Fruit fly (Drosophila melanogaster) whole organism, embryonic: ENCODE results near the gene CG1638.

Experiments used
- CG10209 ChIP-seq: fragments of 200-800 bp; sonication (Bioruptor generic); optimal IDR thresholded peaks from 3 replicates; lab custom pipeline; 2017; ENCODE audit warnings: missing biosample characterization, mild to moderate bottlenecking, missing genetic modification characterization, missing genetic modification reagents
- CG1024 ChIP-seq: fragments of 200-800 bp; sonication (Bioruptor generic); IDR thresholded peaks from 2 replicates; pipeline ENCODE4 v1.3.6; 2022; ENCODE audit warnings: missing biosample characterization, missing genetic modification characterization
- CG12391 ChIP-seq: fragments of 200-800 bp; sonication (Bioruptor generic); optimal IDR thresholded peaks from 3 replicates; lab custom pipeline; 2018; ENCODE audit warnings: missing biosample characterization, mild to moderate bottlenecking, missing genetic modification characterization, moderate library complexity
- CG13287 ChIP-seq: fragments of 200-800 bp; sonication (Bioruptor generic); IDR thresholded peaks from 2 replicates; pipeline ENCODE4 v1.3.6; 2022; ENCODE audit warnings: missing biosample characterization, missing genetic modification characterization; ENCODE audit not compliant: partially characterized antibody
- CG13624 ChIP-seq: fragments of 200-800 bp; sonication (Bioruptor generic); optimal IDR thresholded peaks from 2 replicates; lab custom pipeline; 2016; ENCODE audit warnings: missing biosample characterization, missing genetic modification characterization
- CG17186 ChIP-seq: fragments of 200-800 bp; sonication (Bioruptor generic); optimal IDR thresholded peaks from 3 replicates; lab custom pipeline; 2017; ENCODE audit warnings: missing biosample characterization, missing genetic modification reagents, missing genetic modification characterization
- CG17568 ChIP-seq: fragments of 200-800 bp; sonication (Bioruptor generic); optimal IDR thresholded peaks from 2 replicates; lab custom pipeline; 2018; ENCODE audit warnings: missing biosample characterization, mild to moderate bottlenecking, missing genetic modification characterization, moderate library complexity
- CG2116 ChIP-seq: fragments of 200-800 bp; sonication (Bioruptor generic); optimal IDR thresholded peaks from 3 replicates; lab custom pipeline; 2018; ENCODE audit warnings: missing biosample characterization, mild to moderate bottlenecking, missing genetic modification characterization
- CG2120 ChIP-seq: fragments of 200-800 bp; sonication (Bioruptor generic); optimal IDR thresholded peaks from 3 replicates; lab custom pipeline; 2016; ENCODE audit warnings: missing biosample characterization, missing genetic modification characterization
- CG2199 ChIP-seq: fragments of 200-800 bp; sonication (Bioruptor generic); IDR thresholded peaks from 3 replicates; pipeline ENCODE4 v1.3.6; 2022; ENCODE audit warnings: missing biosample characterization, missing genetic modification characterization
- CG2712 ChIP-seq: fragments of 200-800 bp; optimal IDR thresholded peaks from 3 replicates; lab custom pipeline; 2019; ENCODE audit warnings: missing biosample characterization, mild to moderate bottlenecking, missing genetic modification characterization, moderate library complexity
- CG3065 ChIP-seq: fragments of 200-800 bp; sonication (Bioruptor generic); optimal IDR thresholded peaks from 2 replicates; lab custom pipeline; 2016; ENCODE audit warnings: missing biosample characterization, missing genetic modification characterization
- CG34224 ChIP-seq: fragments of 200-800 bp; sonication (Bioruptor generic); IDR thresholded peaks from 3 replicates; pipeline ENCODE4 v1.3.6; 2022; ENCODE audit warnings: missing biosample characterization, missing genetic modification characterization; ENCODE audit not compliant: partially characterized antibody
- CG42726 ChIP-seq: fragments of 200-800 bp; sonication (Bioruptor generic); IDR thresholded peaks from 2 replicates; pipeline ENCODE4 v1.3.6; 2022; ENCODE audit warnings: missing biosample characterization, missing genetic modification characterization; ENCODE audit not compliant: partially characterized antibody
- CG4854 ChIP-seq: fragments of 200-800 bp; sonication (Bioruptor generic); optimal IDR thresholded peaks from 2 replicates; lab custom pipeline; 2016; ENCODE audit warnings: missing biosample characterization, missing genetic modification characterization, inconsistent platforms
- CG6254 ChIP-seq: fragments of 200-800 bp; sonication (Bioruptor generic); optimal IDR thresholded peaks from 3 replicates; lab custom pipeline; 2017; ENCODE audit warnings: mild to moderate bottlenecking, missing biosample characterization, missing genetic modification reagents, missing genetic modification characterization
- CG6654 ChIP-seq: fragments of 200-800 bp; sonication (Bioruptor generic); optimal IDR thresholded peaks from 2 replicates; lab custom pipeline; 2017; ENCODE audit warnings: missing biosample characterization, mild to moderate bottlenecking, missing genetic modification characterization
- CG6791 ChIP-seq: fragments of 200-800 bp; sonication (Bioruptor generic); IDR thresholded peaks from 3 replicates; pipeline ENCODE4 v1.3.6; 2022; ENCODE audit warnings: missing biosample characterization, missing genetic modification characterization; ENCODE audit not compliant: partially characterized antibody
- CG6854 ChIP-seq: fragments of 200-800 bp; sonication (Bioruptor generic); optimal IDR thresholded peaks from 3 replicates; lab custom pipeline; 2017; ENCODE audit warnings: missing biosample characterization, mild to moderate bottlenecking, missing genetic modification characterization
- CG7372 ChIP-seq: fragments of 200-800 bp; sonication (Bioruptor generic); IDR thresholded peaks from 2 replicates; pipeline ENCODE4 v1.3.6; 2022; ENCODE audit warnings: missing biosample characterization, missing genetic modification characterization
- CG7928 ChIP-seq: fragments of 200-800 bp; sonication (Bioruptor generic); optimal IDR thresholded peaks from 2 replicates; lab custom pipeline; 2017; ENCODE audit warnings: missing biosample characterization, mild to moderate bottlenecking, missing genetic modification characterization
- CG8089 ChIP-seq: fragments of 200-800 bp; sonication (Bioruptor generic); optimal IDR thresholded peaks from 3 replicates; lab custom pipeline; 2016; ENCODE audit warnings: missing biosample characterization, missing genetic modification characterization
- CG9437 ChIP-seq: fragments of 200-800 bp; sonication (Bioruptor generic); optimal IDR thresholded peaks from 2 replicates; lab custom pipeline; 2018; ENCODE audit warnings: missing biosample characterization, mild to moderate bottlenecking, missing genetic modification characterization
- D ChIP-seq, 2 experiments: fragments of 200-800 bp in 1 of 2; fragments of >200 bp in 1 of 2; sonication (Bioruptor generic) in 1 of 2; optimal IDR thresholded peaks; 2 replicates in 1 of 2; 3 replicates in 1 of 2; lab custom pipeline; 2017; ENCODE audit warnings: mild to moderate bottlenecking in 1 of 2, missing biosample characterization in 1 of 2, missing genetic modification characterization in 1 of 2, missing genetic modification reagents in 1 of 2
- Dip2 ChIP-seq: fragments of 200-800 bp; sonication (Bioruptor generic); IDR thresholded peaks from 2 replicates; pipeline ENCODE4 v1.3.6; 2022; ENCODE audit warnings: missing biosample characterization, missing genetic modification characterization
- Dll ChIP-seq: fragments of 200-800 bp; sonication (Bioruptor generic); IDR thresholded peaks from 4 replicates; pipeline ENCODE4 v1.3.6; 2022; ENCODE audit warnings: missing biosample characterization, missing genetic modification characterization; ENCODE audit not compliant: partially characterized antibody
- Drgx ChIP-seq: fragments of 200-800 bp; sonication (Bioruptor generic); IDR thresholded peaks from 2 replicates; pipeline ENCODE4 v1.3.6; 2022; ENCODE audit warnings: missing biosample characterization, missing genetic modification characterization
- E2f2 ChIP-seq: fragments of 200-800 bp; sonication (Bioruptor generic); IDR thresholded peaks from 2 replicates; pipeline ENCODE4 v1.3.6; 2022; ENCODE audit warnings: missing biosample characterization, missing genetic modification characterization
- HLH4C ChIP-seq: fragments of 200-800 bp; sonication (Bioruptor generic); IDR thresholded peaks from 3 replicates; pipeline ENCODE4 v1.3.6; 2022; ENCODE audit warnings: missing biosample characterization, missing genetic modification characterization; ENCODE audit not compliant: partially characterized antibody
- MBD-R2 ChIP-seq: fragments of 200-800 bp; sonication (Bioruptor generic); IDR thresholded peaks from 2 replicates; pipeline ENCODE4 v1.3.6; 2022; ENCODE audit warnings: missing biosample characterization, missing genetic modification characterization
- Nf-YB ChIP-seq: fragments of 200-800 bp; sonication (Bioruptor generic); optimal IDR thresholded peaks from 3 replicates; lab custom pipeline; 2019; ENCODE audit warnings: missing biosample characterization, mild to moderate bottlenecking, missing genetic modification characterization, moderate library complexity
- Sin3A ChIP-seq: fragments of >200 bp; optimal IDR thresholded peaks from 2 replicates; lab custom pipeline; 2018
- Usf ChIP-seq: fragments of 200-800 bp; sonication (Bioruptor generic); optimal IDR thresholded peaks from 2 replicates; lab custom pipeline; 2017; ENCODE audit warnings: missing genotype, missing biosample characterization, missing genetic modification characterization
- az2 ChIP-seq: fragments of 200-800 bp; sonication (Bioruptor generic); optimal IDR thresholded peaks from 3 replicates; lab custom pipeline; 2016; ENCODE audit warnings: missing biosample characterization, missing genetic modification characterization
- bowl ChIP-seq: fragments of 200-800 bp; sonication (Bioruptor generic); IDR thresholded peaks from 2 replicates; pipeline ENCODE4 v1.3.6; 2022; ENCODE audit warnings: missing biosample characterization, missing genetic modification characterization
- chinmo ChIP-seq: fragments of 200-800 bp; sonication (Bioruptor generic); IDR thresholded peaks from 4 replicates; pipeline ENCODE4 v1.3.6; 2022; ENCODE audit warnings: missing biosample characterization, missing genetic modification characterization; ENCODE audit not compliant: partially characterized antibody
- danr ChIP-seq: fragments of 200-800 bp; sonication (Bioruptor generic); IDR thresholded peaks from 2 replicates; pipeline ENCODE4 v1.3.6; 2022; ENCODE audit warnings: missing biosample characterization, missing genetic modification characterization
- dysf ChIP-seq: fragments of 200-800 bp; sonication (Bioruptor generic); IDR thresholded peaks from 3 replicates; pipeline ENCODE4 v1.3.6; 2022; ENCODE audit warnings: missing biosample characterization, missing genetic modification characterization
- en ChIP-seq: fragments of 200-800 bp; sonication (Bioruptor generic); optimal IDR thresholded peaks from 2 replicates; lab custom pipeline; 2016; ENCODE audit warnings: missing biosample characterization, missing genetic modification characterization
- ewg ChIP-seq: fragments of 200-800 bp; sonication (Bioruptor generic); optimal IDR thresholded peaks from 3 replicates; lab custom pipeline; 2017; ENCODE audit warnings: mild to moderate bottlenecking, missing biosample characterization, missing genetic modification reagents, missing genetic modification characterization
- her ChIP-seq: fragments of 200-800 bp; sonication (Bioruptor generic); optimal IDR thresholded peaks from 2 replicates; lab custom pipeline; 2016; ENCODE audit warnings: missing biosample characterization, missing genetic modification characterization
- insv ChIP-seq, 2 experiments: fragments of 200-800 bp; sonication (Bioruptor generic); optimal IDR thresholded peaks; 3 replicates each; lab custom pipeline; 2016 to 2018; ENCODE audit warnings: missing biosample characterization in 2 of 2, missing genetic modification characterization in 2 of 2
- jumu ChIP-seq: fragments of 200-800 bp; sonication (Bioruptor generic); optimal IDR thresholded peaks from 3 replicates; lab custom pipeline; 2016; ENCODE audit warnings: missing biosample characterization, missing genetic modification characterization
- nerfin-2 ChIP-seq: fragments of 200-800 bp; sonication (Bioruptor generic); IDR thresholded peaks from 2 replicates; pipeline ENCODE4 v1.3.6; 2022; ENCODE audit warnings: missing biosample characterization, missing genetic modification characterization; ENCODE audit not compliant: partially characterized antibody
- onecut ChIP-seq: fragments of 200-800 bp; sonication (Bioruptor generic); IDR thresholded peaks from 2 replicates; pipeline ENCODE4 v1.3.6; 2022; ENCODE audit warnings: missing biosample characterization, missing genetic modification characterization
- p53 ChIP-seq: fragments of 200-800 bp; sonication (Bioruptor generic); optimal IDR thresholded peaks from 2 replicates; lab custom pipeline; 2016; ENCODE audit warnings: missing biosample characterization, missing genetic modification characterization
- psq ChIP-seq: fragments of 200-800 bp; sonication (Bioruptor generic); optimal IDR thresholded peaks from 2 replicates; lab custom pipeline; 2017; ENCODE audit warnings: missing biosample characterization, missing genetic modification characterization
- sqz ChIP-seq: fragments of 200-800 bp; sonication (Bioruptor generic); optimal IDR thresholded peaks from 3 replicates; lab custom pipeline; 2018; ENCODE audit warnings: missing biosample characterization, mild to moderate bottlenecking, missing genetic modification characterization
- stc ChIP-seq: fragments of 200-800 bp; sonication (Bioruptor generic); IDR thresholded peaks from 2 replicates; pipeline ENCODE4 v1.3.6; 2022; ENCODE audit warnings: missing biosample characterization, missing genetic modification characterization
- tll ChIP-seq, 2 experiments: fragments of 200-800 bp in 1 of 2; fragments of >200 bp in 1 of 2; sonication (Bioruptor generic) in 1 of 2; optimal IDR thresholded peaks; 2 replicates each; lab custom pipeline; 2017 to 2019; ENCODE audit warnings: missing biosample characterization in 2 of 2, missing genetic modification characterization in 2 of 2, mild to moderate bottlenecking in 1 of 2, moderate library complexity in 1 of 2

The CG1638 gene

DNA sequence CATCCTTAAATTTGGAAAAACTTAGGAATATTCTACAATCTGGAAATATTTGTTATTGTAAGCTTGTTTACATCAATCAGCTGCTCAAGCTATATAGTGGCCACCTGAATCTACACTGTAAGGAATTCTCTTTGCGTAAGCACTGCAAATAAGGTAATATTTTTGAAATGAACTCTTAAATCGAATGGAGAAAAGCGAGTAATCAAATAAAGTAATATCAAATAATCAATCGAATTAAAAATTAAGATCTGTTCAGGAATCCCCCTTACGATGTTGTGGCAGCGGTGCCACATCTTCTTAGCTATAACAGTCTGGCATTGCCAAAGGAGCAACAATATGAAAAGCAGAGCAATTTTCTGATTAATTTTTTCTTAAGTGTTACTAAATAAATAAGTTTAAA lies 25.6 kb downstream of the CG1638 start, which contains the start of the genes Mnat9 and CG1792 (continued):
- peak; percentile 98 for TF ChIP-seq en (GFP tag; lab: Kevin White, UChicago)
- peak; percentile 80 for TF ChIP-seq CG7928 (GFP tag; lab: Kevin White, UChicago)
- peak; percentile 97 for TF ChIP-seq CG8089 (GFP tag; lab: Kevin White, UChicago)
- peak; percentile 98 for TF ChIP-seq CG7372 (GFP tag; lab: Robert Waterston, UW)
- peak; percentile 92 for TF ChIP-seq CG17186 (GFP tag; lab: Kevin White, UChicago)
- peak; percentile 99 for TF ChIP-seq CG2120
- peak; percentile 93 for TF ChIP-seq Usf (GFP tag; lab: Kevin White, UChicago)
- TF ChIP-seq dysf, result peak; percentile 99
- TF ChIP-seq psq (GFP tag; lab: Kevin White, UChicago), result peak; percentile 94
- peak; percentile 100 for TF ChIP-seq MBD-R2
- TF ChIP-seq CG2116 (GFP tag; lab: Kevin White, UChicago), result peak; percentile 90
- peak; percentile 92 for TF ChIP-seq CG9437 (GFP tag; lab: Kevin White, UChicago)
- TF ChIP-seq Dll (GFP tag; lab: Robert Waterston, UW), result 0 out of 4 replicates have a peak, but pooled peaks have one; percentile 37
- TF ChIP-seq bowl (GFP tag; lab: Robert Waterston, UW), result peak; percentile 98
- TF ChIP-seq p53 (GFP tag; lab: Kevin White, UChicago), result peak; percentile 96
- peak; percentile 95 for TF ChIP-seq CG6254 (GFP tag; lab: Kevin White, UChicago)
- TF ChIP-seq insv (GFP tag; optimal IDR thresholded peaks at IDR 0.05; lab: Kevin White, UChicago), result peak; percentile 23 to 65
- peak; percentile 98 for TF ChIP-seq jumu (GFP tag; lab: Kevin White, UChicago)
- no peak for TF ChIP-seq D (optimal IDR thresholded peaks at IDR 0.05; lab: Kevin White, UChicago)
- peak; percentile 96 for TF ChIP-seq D (GFP tag; optimal IDR thresholded peaks at IDR 0.05; lab: Kevin White, UChicago)
- TF ChIP-seq CG34224 (GFP tag; lab: Robert Waterston, UW), result peak; percentile 58
- TF ChIP-seq CG3065, result peak; percentile 97
- peak; percentile 99 for TF ChIP-seq CG13624 (GFP tag; lab: Kevin White, UChicago)
- TF ChIP-seq CG42726 (GFP tag; lab: Robert Waterston, UW), result no peak
- TF ChIP-seq Drgx (GFP tag; lab: Robert Waterston, UW), result peak; percentile 99
- peak; percentile 98 for TF ChIP-seq danr (GFP tag; lab: Robert Waterston, UW)
- TF ChIP-seq chinmo (GFP tag; lab: Robert Waterston, UW), result no peak
- peak; percentile 99 for TF ChIP-seq az2 (GFP tag; lab: Kevin White, UChicago)
- TF ChIP-seq CG2712 (tag; lab: Kevin White, UChicago), result peak; percentile 99
- peak; percentile 96 for TF ChIP-seq her (GFP tag; lab: Kevin White, UChicago)
- TF ChIP-seq ewg (GFP tag; lab: Kevin White, UChicago), result peak; percentile 97
- TF ChIP-seq HLH4C (GFP tag; lab: Robert Waterston, UW), result no peak
- TF ChIP-seq nerfin-2, result no peak
- peak; percentile 96 for TF ChIP-seq onecut (GFP tag; lab: Robert Waterston, UW)
- peak; percentile 98 for TF ChIP-seq CG1024 (GFP tag; lab: Robert Waterston, UW)
- peak; percentile 94 for TF ChIP-seq CG6854 (GFP tag; lab: Kevin White, UChicago)
- no peak for TF ChIP-seq sqz
- TF ChIP-seq CG12391 (tag; lab: Kevin White, UChicago), result peak; percentile 99
- TF ChIP-seq Dip2, result peak; percentile 65
- no peak for TF ChIP-seq CG6791 (GFP tag; lab: Robert Waterston, UW)
- TF ChIP-seq CG10209 (GFP tag; lab: Kevin White, UChicago), result peak; percentile 99
- TF ChIP-seq CG6654 (GFP tag; lab: Kevin White, UChicago), result peak; percentile 88
- TF ChIP-seq stc (GFP tag; lab: Robert Waterston, UW), result peak; percentile 99
- TF ChIP-seq CG2199 (GFP tag; lab: Robert Waterston, UW), result peak; percentile 99
- TF ChIP-seq CG17568 (GFP tag; lab: Kevin White, UChicago), result no peak
- TF ChIP-seq E2f2 (GFP tag; lab: Robert Waterston, UW), result peak; percentile 86
- TF ChIP-seq Nf-YB (GFP tag; lab: Kevin White, UChicago), result peak; percentile 87
- no peak for TF ChIP-seq Sin3A (lab: Kevin White, UChicago)
- peak; percentile 55 for TF ChIP-seq CG13287 (GFP tag; lab: Robert Waterston, UW)
- TF ChIP-seq CG4854 (GFP tag; lab: Kevin White, UChicago), result peak; percentile 98
- TF ChIP-seq tll (GFP tag; optimal IDR thresholded peaks at IDR 0.05; lab: Kevin White, UChicago), result peak in 1 of 2 experiments; percentile 58
